Worm (Caenorhabditis elegans) whole organism, L4 larva: ENCODE measurements around the gene F52E1.2.

Experiments used
- F44E2.7 ChIP-seq: fragments of 200-800 bp; sonication (Bioruptor generic); IDR thresholded peaks from 2 replicates; pipeline ENCODE4 v2.1.2; 2022; ENCODE audit warnings: missing genetic modification characterization, missing compliant biosample characterization
- ZK337.2 ChIP-seq: fragments of 200-800 bp; sonication (Bioruptor generic); IDR thresholded peaks from 2 replicates; pipeline ENCODE4 v1.3.6; 2022; ENCODE audit warnings: missing genetic modification reagents, missing genetic modification characterization, missing compliant biosample characterization
- ZK546.5 ChIP-seq, 2 experiments: sonication (generic microtip); optimal IDR thresholded peaks; 2 replicates each; lab custom pipeline; 2017; ENCODE audit warnings: missing biosample characterization in 2 of 2, missing genetic modification characterization in 2 of 2
- fos-1 ChIP-seq: fragments of 150-350 bp; optimal IDR thresholded peaks from 2 replicates; lab custom pipeline; 2014; ENCODE audit warnings: missing biosample characterization, missing genetic modification characterization
- mdt-29 ChIP-seq: fragments of 200-800 bp; sonication (Bioruptor generic); IDR thresholded peaks from 2 replicates; pipeline ENCODE4 v1.3.6; 2022; ENCODE audit warnings: missing genetic modification reagents, missing genetic modification characterization, missing compliant biosample characterization
- nhr-11 ChIP-seq: fragments of 150-350 bp; optimal IDR thresholded peaks from 2 replicates; lab custom pipeline; 2014; ENCODE audit warnings: missing biosample characterization, missing genetic modification characterization
- nhr-25 ChIP-seq: sonication (generic microtip); optimal IDR thresholded peaks from 2 replicates; lab custom pipeline; 2017; ENCODE audit warnings: missing genetic modification characterization, mild to moderate bottlenecking, missing compliant biosample characterization, antibody characterized with exemption, moderate library complexity, borderline replicate concordance; ENCODE audit not compliant: insufficient read depth
- php-3 ChIP-seq: fragments of 200-800 bp; sonication (Bioruptor generic); IDR thresholded peaks from 2 replicates; pipeline ENCODE4 v1.3.6; 2022; ENCODE audit warnings: missing genetic modification reagents, missing genetic modification characterization, missing compliant biosample characterization
- zag-1 ChIP-seq: fragments of 150-350 bp; optimal IDR thresholded peaks from 2 replicates; lab custom pipeline; 2014; ENCODE audit warnings: missing biosample characterization, missing genetic modification characterization

DNA sequence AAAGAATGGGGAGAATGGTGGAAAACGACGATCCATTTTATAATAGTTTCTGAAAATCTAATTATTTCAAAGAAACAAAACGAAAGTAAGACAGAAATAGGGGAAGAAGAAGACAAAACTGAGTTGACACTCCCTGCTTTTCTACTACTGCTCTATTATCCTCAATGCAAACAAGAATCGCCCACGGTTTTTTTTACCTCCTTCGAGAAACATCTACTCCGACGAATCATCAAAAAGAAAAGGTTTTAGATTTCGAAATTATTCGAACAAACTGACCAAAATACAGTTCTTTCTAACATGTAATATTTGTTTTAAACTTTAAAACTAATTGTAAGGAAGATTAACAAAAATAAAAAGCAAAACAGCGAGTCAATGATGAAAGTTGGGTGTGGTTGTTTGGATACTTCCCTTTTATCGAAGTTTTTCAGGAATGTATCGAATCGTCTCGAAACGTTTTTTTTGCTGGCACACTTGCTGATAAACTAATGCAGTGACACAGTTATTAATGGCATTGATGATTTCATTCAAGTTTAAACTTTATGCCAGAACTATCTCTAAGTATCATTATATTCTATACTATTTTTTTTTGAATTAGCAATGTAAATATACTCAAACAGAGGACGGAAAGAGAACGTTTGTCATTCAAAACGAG lies 24.4 kb upstream of the F52E1.2 start, which contains the start of gene hsp-17:
- no peak for TF ChIP-seq nhr-11 (tag; lab: Kevin White, UChicago)
- no peak for TF ChIP-seq nhr-25 (tag; lab: Kevin White, UChicago)
- no peak for TF ChIP-seq mdt-29 (GFP tag; lab: Robert Waterston, UW)
- no peak for TF ChIP-seq ZK546.5 (tag; optimal IDR thresholded peaks at IDR 0.05; lab: Kevin White, UChicago)
- TF ChIP-seq php-3 = no peak
- no peak for TF ChIP-seq F44E2.7 (GFP tag; lab: Robert Waterston, UW)
- no peak for TF ChIP-seq ZK337.2 (GFP tag; lab: Robert Waterston, UW)
- no peak for TF ChIP-seq fos-1 (tag; lab: Kevin White, UChicago)
- no peak for TF ChIP-seq zag-1 (tag; lab: Kevin White, UChicago)
